Fruit fly (Drosophila melanogaster) whole organism, embryonic: Measurements from ENCODE around the gene Sgt1.

Experiments
- Ada2b ChIP-seq: fragments of 200-800 bp; sonication (Bioruptor generic); IDR thresholded peaks from 2 replicates; pipeline ENCODE4 v1.3.6; 2022; ENCODE audit warnings: missing biosample characterization, missing genetic modification characterization
- Blimp-1 ChIP-seq: fragments of 200-800 bp; sonication (Bioruptor generic); optimal IDR thresholded peaks from 3 replicates; lab custom pipeline; 2018; ENCODE audit warnings: missing biosample characterization, missing genetic modification characterization, mild to moderate bottlenecking, moderate library complexity, missing genetic modification reagents
- CG10959 ChIP-seq: fragments of 200-800 bp; sonication (Bioruptor generic); IDR thresholded peaks from 2 replicates; pipeline ENCODE4 v1.3.6; 2022; ENCODE audit warnings: missing biosample characterization, missing genetic modification characterization
- CG11696 ChIP-seq: fragments of 200-800 bp; sonication (Bioruptor generic); IDR thresholded peaks from 2 replicates; pipeline ENCODE4 v1.3.6; 2022; ENCODE audit warnings: missing biosample characterization, missing genetic modification characterization
- CG11723 ChIP-seq: fragments of 200-800 bp; sonication (Bioruptor generic); optimal IDR thresholded peaks from 2 replicates; lab custom pipeline; 2017; ENCODE audit warnings: missing biosample characterization, mild to moderate bottlenecking, missing genetic modification characterization
- CG12104 ChIP-seq: fragments of 200-800 bp; sonication (Bioruptor generic); optimal IDR thresholded peaks from 3 replicates; lab custom pipeline; 2016; ENCODE audit warnings: missing biosample characterization, missing genetic modification characterization
- CG1529 ChIP-seq: fragments of 200-800 bp; sonication (Bioruptor generic); optimal IDR thresholded peaks from 3 replicates; lab custom pipeline; 2018; ENCODE audit warnings: missing biosample characterization, missing genetic modification characterization
- CG17361 ChIP-seq: fragments of 200-800 bp; sonication (Bioruptor generic); IDR thresholded peaks from 3 replicates; pipeline ENCODE4 v1.3.6; 2022; ENCODE audit warnings: missing biosample characterization, missing genetic modification characterization
- CG1792 ChIP-seq: fragments of 200-800 bp; sonication (Bioruptor generic); optimal IDR thresholded peaks from 2 replicates; lab custom pipeline; 2016; ENCODE audit warnings: missing biosample characterization, missing genetic modification characterization
- CG1832 ChIP-seq: fragments of 200-800 bp; sonication (Bioruptor generic); optimal IDR thresholded peaks from 2 replicates; lab custom pipeline; 2017; ENCODE audit warnings: missing biosample characterization, mild to moderate bottlenecking, missing genetic modification characterization, inconsistent platforms
- CG33213 ChIP-seq: fragments of 200-800 bp; sonication (Bioruptor generic); optimal IDR thresholded peaks from 3 replicates; lab custom pipeline; 2016; ENCODE audit warnings: missing biosample characterization, missing genetic modification characterization
- CG3407 ChIP-seq: fragments of 200-800 bp; sonication (Bioruptor generic); optimal IDR thresholded peaks from 2 replicates; lab custom pipeline; 2018; ENCODE audit warnings: missing biosample characterization, mild to moderate bottlenecking, missing genetic modification characterization
- CG4707 ChIP-seq: fragments of 200-800 bp; sonication (Bioruptor generic); optimal IDR thresholded peaks from 2 replicates; lab custom pipeline; 2018; ENCODE audit warnings: missing biosample characterization, mild to moderate bottlenecking, missing genetic modification characterization, moderate library complexity
- CG7745 ChIP-seq: fragments of 200-800 bp; sonication (Bioruptor generic); optimal IDR thresholded peaks from 2 replicates; lab custom pipeline; 2018; ENCODE audit warnings: missing biosample characterization, mild to moderate bottlenecking, missing genetic modification characterization, moderate library complexity
- CG9609 ChIP-seq: fragments of 200-800 bp; sonication (Bioruptor generic); optimal IDR thresholded peaks from 3 replicates; lab custom pipeline; 2016; ENCODE audit warnings: missing biosample characterization, missing genetic modification characterization
- Camta ChIP-seq: fragments of 200-800 bp; sonication (Bioruptor generic); optimal IDR thresholded peaks from 2 replicates; lab custom pipeline; 2016; ENCODE audit warnings: missing biosample characterization, missing genetic modification characterization
- CrebB ChIP-seq: fragments of 200-800 bp; sonication (Bioruptor generic); optimal IDR thresholded peaks from 3 replicates; lab custom pipeline; 2018; ENCODE audit warnings: missing biosample characterization, mild to moderate bottlenecking, missing genetic modification characterization
- Doc3 ChIP-seq: fragments of 200-800 bp; sonication (Bioruptor generic); IDR thresholded peaks from 3 replicates; pipeline ENCODE4 v1.3.6; 2022; ENCODE audit warnings: missing biosample characterization, missing genetic modification characterization; ENCODE audit not compliant: partially characterized antibody
- Gug ChIP-seq: fragments of 200-800 bp; sonication (Bioruptor generic); IDR thresholded peaks from 4 replicates; pipeline ENCODE4 v1.3.6; 2022; ENCODE audit warnings: missing biosample characterization, missing genetic modification characterization
- Hand ChIP-seq: fragments of 200-800 bp; sonication (Bioruptor generic); optimal IDR thresholded peaks from 2 replicates; lab custom pipeline; 2017; ENCODE audit warnings: mild to moderate bottlenecking, missing biosample characterization, missing genetic modification reagents, missing genetic modification characterization
- Lpt ChIP-seq: fragments of >200 bp; optimal IDR thresholded peaks from 2 replicates; lab custom pipeline; 2018; ENCODE audit warnings: missing biosample characterization, missing genetic modification characterization
- Med ChIP-seq: fragments of 200-800 bp; sonication (Bioruptor generic); peaks from one replicate; lab custom pipeline; 2016; ENCODE audit warnings: missing biosample characterization, missing genetic modification characterization, mild to moderate bottlenecking, inconsistent platforms, moderate library complexity
- Mes4 ChIP-seq: fragments of 200-800 bp; sonication (Bioruptor generic); optimal IDR thresholded peaks from 2 replicates; lab custom pipeline; 2016; ENCODE audit warnings: missing biosample characterization, missing genetic modification characterization
- Nf-YC ChIP-seq: fragments of 200-800 bp; optimal IDR thresholded peaks from 3 replicates; lab custom pipeline; 2019; ENCODE audit warnings: missing biosample characterization, mild to moderate bottlenecking, missing genetic modification characterization, moderate library complexity
- Rfx ChIP-seq: fragments of 200-800 bp; sonication (Bioruptor generic); IDR thresholded peaks from 2 replicates; pipeline ENCODE4 v1.3.6; 2022; ENCODE audit warnings: missing biosample characterization, missing genetic modification characterization
- Vsx1 ChIP-seq: fragments of 200-800 bp; sonication (Bioruptor generic); optimal IDR thresholded peaks from 2 replicates; lab custom pipeline; 2017; ENCODE audit warnings: missing biosample characterization, mild to moderate bottlenecking, missing genetic modification characterization, missing genetic modification reagents
- al ChIP-seq: fragments of 200-800 bp; sonication (Bioruptor generic); IDR thresholded peaks from 2 replicates; pipeline ENCODE4 v1.3.6; 2022; ENCODE audit warnings: missing biosample characterization, missing genetic modification characterization
- ase ChIP-seq: fragments of 200-800 bp; sonication (Bioruptor generic); IDR thresholded peaks from 3 replicates; pipeline ENCODE4 v1.3.6; 2022; ENCODE audit warnings: missing biosample characterization, missing genetic modification characterization
- bab2 ChIP-seq: fragments of 200-800 bp; sonication (Bioruptor generic); optimal IDR thresholded peaks from 2 replicates; lab custom pipeline; 2016; ENCODE audit warnings: missing biosample characterization, missing genetic modification characterization
- bbx ChIP-seq: fragments of 200-800 bp; sonication (Bioruptor generic); IDR thresholded peaks from 2 replicates; pipeline ENCODE4 v1.3.6; 2022; ENCODE audit warnings: missing biosample characterization, missing genetic modification characterization; ENCODE audit not compliant: partially characterized antibody
- bigmax ChIP-seq: fragments of 200-800 bp; sonication (Bioruptor generic); optimal IDR thresholded peaks from 2 replicates; lab custom pipeline; 2018; ENCODE audit warnings: missing biosample characterization, mild to moderate bottlenecking, missing genetic modification characterization
- cad ChIP-seq: fragments of >200 bp; optimal IDR thresholded peaks from 2 replicates; lab custom pipeline; 2017; ENCODE audit warnings: missing biosample characterization, missing genetic modification characterization
- cas ChIP-seq: fragments of 200-800 bp; sonication (Bioruptor generic); IDR thresholded peaks from 2 replicates; pipeline ENCODE4 v1.3.6; 2022; ENCODE audit warnings: missing biosample characterization, missing genetic modification characterization
- chinmo ChIP-seq: fragments of 200-800 bp; sonication (Bioruptor generic); IDR thresholded peaks from 4 replicates; pipeline ENCODE4 v1.3.6; 2022; ENCODE audit warnings: missing biosample characterization, missing genetic modification characterization; ENCODE audit not compliant: partially characterized antibody
- chm ChIP-seq: fragments of 200-800 bp; sonication (Bioruptor generic); IDR thresholded peaks from 2 replicates; pipeline ENCODE4 v1.3.6; 2022; ENCODE audit warnings: missing biosample characterization, missing genetic modification characterization
- crol ChIP-seq: fragments of 200-800 bp; sonication (Bioruptor generic); IDR thresholded peaks from 2 replicates; pipeline ENCODE4 v1.3.6; 2022; ENCODE audit warnings: missing biosample characterization, missing genetic modification characterization
- dmrt11E ChIP-seq: fragments of 200-800 bp; sonication (Bioruptor generic); optimal IDR thresholded peaks from 3 replicates; lab custom pipeline; 2018; ENCODE audit warnings: missing biosample characterization, mild to moderate bottlenecking, missing genetic modification characterization, moderate library complexity
- jing ChIP-seq: fragments of 200-800 bp; sonication (Bioruptor generic); optimal IDR thresholded peaks from 2 replicates; lab custom pipeline; 2018; ENCODE audit warnings: missing biosample characterization, mild to moderate bottlenecking, missing genetic modification characterization
- klu ChIP-seq: fragments of 200-800 bp; sonication (Bioruptor generic); IDR thresholded peaks from 2 replicates; pipeline ENCODE4 v1.3.6; 2022; ENCODE audit warnings: missing biosample characterization, missing genetic modification characterization
- mld ChIP-seq: fragments of 200-800 bp; sonication (Bioruptor generic); IDR thresholded peaks from 3 replicates; pipeline ENCODE4 v1.3.6; 2022; ENCODE audit warnings: missing biosample characterization, missing genetic modification characterization; ENCODE audit not compliant: partially characterized antibody
- pzg ChIP-seq: fragments of 200-800 bp; sonication (Bioruptor generic); optimal IDR thresholded peaks from 3 replicates; lab custom pipeline; 2018; ENCODE audit warnings: missing biosample characterization, mild to moderate bottlenecking, missing genetic modification characterization, moderate library complexity
- sc ChIP-seq, 3 experiments: fragments of >200 bp in 2 of 3; fragments of 200-800 bp in 1 of 3; sonication (Bioruptor generic) in 1 of 3; optimal IDR thresholded peaks; 2 replicates in 2 of 3; 3 replicates in 1 of 3; lab custom pipeline; 2017; ENCODE audit warnings: mild to moderate bottlenecking in 1 of 3, missing biosample characterization in 1 of 3, missing genetic modification characterization in 1 of 3, missing genetic modification reagents in 1 of 3
- sim ChIP-seq: fragments of 200-800 bp; sonication (Bioruptor generic); IDR thresholded peaks from 2 replicates; pipeline ENCODE4 v1.3.6; 2022; ENCODE audit warnings: missing biosample characterization, missing genetic modification characterization
- slp2 ChIP-seq: fragments of 200-800 bp; sonication (Bioruptor generic); optimal IDR thresholded peaks from 2 replicates; lab custom pipeline; 2016; ENCODE audit warnings: missing biosample characterization, missing genetic modification characterization
- vfl ChIP-seq: fragments of 200-800 bp; sonication (Bioruptor generic); optimal IDR thresholded peaks from 2 replicates; lab custom pipeline; 2016; ENCODE audit warnings: missing biosample characterization, missing genetic modification characterization
- vvl ChIP-seq: fragments of 200-800 bp; sonication (Bioruptor generic); IDR thresholded peaks from 2 replicates; pipeline ENCODE4 v1.3.6; 2022; ENCODE audit warnings: missing biosample characterization, missing genetic modification characterization
- wor ChIP-seq: fragments of 200-800 bp; sonication (Bioruptor generic); IDR thresholded peaks from 2 replicates; pipeline ENCODE4 v1.3.6; 2022; ENCODE audit warnings: missing biosample characterization, missing genetic modification characterization
- zen2 ChIP-seq: fragments of 200-800 bp; sonication (Bioruptor generic); IDR thresholded peaks from 3 replicates; pipeline ENCODE4 v1.3.6; 2022; ENCODE audit warnings: missing biosample characterization, missing genetic modification characterization; ENCODE audit not compliant: partially characterized antibody

Sgt1 gene

DNA sequence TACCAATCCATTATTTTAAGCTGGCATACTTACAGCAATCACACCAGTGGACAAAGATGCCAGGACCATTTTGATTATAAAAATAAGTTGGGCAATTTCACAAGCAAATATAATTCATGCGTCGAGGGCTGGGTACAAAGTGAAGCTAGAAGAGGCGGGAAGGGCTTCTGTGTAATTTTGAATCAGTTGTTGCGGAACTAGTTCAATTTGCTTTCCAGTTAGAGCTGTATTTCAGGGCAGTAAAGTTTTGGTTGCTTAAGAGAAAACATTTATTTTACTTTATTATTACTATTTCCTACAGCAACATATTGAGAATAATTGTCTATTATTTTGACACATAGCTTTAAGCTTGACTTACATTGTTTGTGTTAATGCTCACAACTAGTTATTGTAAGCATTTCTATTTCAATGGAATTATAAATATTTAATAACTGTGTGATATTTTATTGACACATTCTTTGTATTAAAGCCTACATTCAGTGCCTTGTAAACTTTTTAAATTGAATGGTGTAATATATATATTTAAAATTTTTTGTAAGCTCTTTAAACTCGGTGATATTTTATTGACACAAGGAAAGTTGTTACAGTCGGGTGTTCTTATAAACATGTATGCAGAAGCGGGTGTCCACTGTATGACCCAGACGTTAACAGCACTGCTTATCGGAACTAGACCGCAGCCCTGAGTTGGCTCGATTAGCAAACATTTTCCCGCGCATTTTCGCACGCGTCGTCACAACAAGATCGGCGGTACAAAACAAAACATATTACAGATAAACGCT lies 40.6 kb downstream of the Sgt1 start, which contains the start of the genes RPA1 and Mcm2 (continued):
- no peak for TF ChIP-seq Lpt
- peak; percentile 38 for TF ChIP-seq CG3407 (GFP tag; lab: Kevin White, UChicago)
- peak; percentile 39; the same call in 1 of the 2 replicates for TF ChIP-seq bbx (GFP tag; lab: Robert Waterston, UW)
- peak; percentile 91 for TF ChIP-seq Rfx
- TF ChIP-seq cad (GFP tag; lab: Kevin White, UChicago), result no peak
- TF ChIP-seq cas (GFP tag; lab: Robert Waterston, UW), result peak; percentile 63; the same call in 1 of the 2 replicates
- TF ChIP-seq mld (GFP tag; lab: Robert Waterston, UW), result no peak
- TF ChIP-seq CG1529, result peak; percentile 35
- TF ChIP-seq Ada2b, result peak; percentile 32
- no peak for TF ChIP-seq CrebB (tag; lab: Kevin White, UChicago)
- TF ChIP-seq Nf-YC (tag; lab: Kevin White, UChicago), result peak; percentile 80
- no peak for TF ChIP-seq crol (GFP tag; lab: Robert Waterston, UW)
- TF ChIP-seq CG7745 (tag; lab: Kevin White, UChicago), result no peak
- TF ChIP-seq sc (optimal IDR thresholded peaks at IDR 0.05; lab: Kevin White, UChicago), result no peak
- TF ChIP-seq sc (GFP tag; optimal IDR thresholded peaks at IDR 0.05; lab: Kevin White, UChicago), result peak; percentile 58
- peak; percentile 50 for TF ChIP-seq Blimp-1 (GFP tag; lab: Kevin White, UChicago)
- peak; percentile 93 for TF ChIP-seq Gug
- no peak for TF ChIP-seq jing
- peak; percentile 69; the same call in 1 of the 3 replicates for TF ChIP-seq ase
- TF ChIP-seq CG4707 (GFP tag; lab: Kevin White, UChicago), result no peak
- peak; percentile 78 for TF ChIP-seq vvl (GFP tag; lab: Robert Waterston, UW)
- TF ChIP-seq CG11723 (GFP tag; lab: Kevin White, UChicago), result peak; percentile 55
- TF ChIP-seq Med, result peak; percentile 88
- peak; percentile 67 for TF ChIP-seq CG9609 (GFP tag; lab: Kevin White, UChicago)
- no peak for TF ChIP-seq Mes4 (GFP tag; lab: Kevin White, UChicago)
- peak; percentile 32 for TF ChIP-seq CG1792 (GFP tag; lab: Kevin White, UChicago)
- peak; percentile 81 for TF ChIP-seq al (GFP tag; lab: Robert Waterston, UW)
- TF ChIP-seq slp2, result no peak
- TF ChIP-seq klu, result peak; percentile 80
- peak; percentile 79 for TF ChIP-seq chm
- TF ChIP-seq sim (GFP tag; lab: Robert Waterston, UW), result no peak
- no peak for TF ChIP-seq Hand (GFP tag; lab: Kevin White, UChicago)
- peak; percentile 68 for TF ChIP-seq CG12104 (GFP tag; lab: Kevin White, UChicago)
- peak; percentile 60 for TF ChIP-seq bab2 (GFP tag; lab: Kevin White, UChicago)
- no peak for TF ChIP-seq CG1832 (GFP tag; lab: Kevin White, UChicago)
- TF ChIP-seq CG17361 (GFP tag; lab: Robert Waterston, UW), result peak; percentile 95
- no peak for TF ChIP-seq Camta (GFP tag; lab: Kevin White, UChicago)
- TF ChIP-seq wor (GFP tag; lab: Robert Waterston, UW), result peak; percentile 47; the same call in 1 of the 2 replicates
- 0 out of 3 replicates have a peak, but pooled peaks have one; percentile 6 for TF ChIP-seq zen2
- TF ChIP-seq CG10959 (GFP tag; lab: Robert Waterston, UW), result peak; percentile 51
- TF ChIP-seq vfl (GFP tag; lab: Kevin White, UChicago), result no peak
- 0 out of 2 replicates have a peak, but pooled peaks have one; percentile 8 for TF ChIP-seq CG11696 (GFP tag; lab: Robert Waterston, UW)
- no peak for TF ChIP-seq Doc3 (GFP tag; lab: Robert Waterston, UW)
- TF ChIP-seq dmrt11E (tag; lab: Kevin White, UChicago), result peak; percentile 78
- TF ChIP-seq chinmo, result no peak
- TF ChIP-seq bigmax (GFP tag; lab: Kevin White, UChicago), result no peak
- peak; percentile 49 for TF ChIP-seq pzg
- no peak for TF ChIP-seq Vsx1
- no peak for TF ChIP-seq CG33213 (GFP tag; lab: Kevin White, UChicago)
